Fruit fly (Drosophila melanogaster) whole organism, pupa: ENCODE data around the gene Ho.
A peak's percentile ranks its signal among the peaks of the same experiment; 100 is the strongest.

Experiments
- CG10348 ChIP-seq: fragments of 200-800 bp; sonication (Bioruptor generic); IDR thresholded peaks from 2 replicates; pipeline ENCODE4 v1.3.6; 2022; ENCODE audit warnings: missing biosample characterization, missing genetic modification characterization
- CG12605 ChIP-seq: fragments of 200-800 bp; sonication (Bioruptor generic); IDR thresholded peaks from 2 replicates; pipeline ENCODE4 v1.3.6; 2022; ENCODE audit warnings: missing biosample characterization, missing genetic modification characterization
- CG13204 ChIP-seq: fragments of 200-800 bp; sonication (Bioruptor generic); optimal IDR thresholded peaks from 2 replicates; lab custom pipeline; 2018; ENCODE audit warnings: missing biosample characterization, mild to moderate bottlenecking, missing genetic modification characterization, moderate library complexity
- CG14655 ChIP-seq: fragments of 200-800 bp; sonication (Bioruptor generic); optimal IDR thresholded peaks from 3 replicates; lab custom pipeline; 2017; ENCODE audit warnings: mild to moderate bottlenecking, missing biosample characterization, missing genetic modification reagents, missing genetic modification characterization
- CG15710 ChIP-seq: fragments of 200-800 bp; sonication (Bioruptor generic); optimal IDR thresholded peaks from 2 replicates; lab custom pipeline; 2018; ENCODE audit warnings: missing biosample characterization, mild to moderate bottlenecking, missing genetic modification characterization, moderate library complexity
- CG17806 ChIP-seq: fragments of 200-800 bp; sonication (Bioruptor generic); optimal IDR thresholded peaks from 2 replicates; lab custom pipeline; 2018; ENCODE audit warnings: missing biosample characterization, mild to moderate bottlenecking, missing genetic modification characterization, moderate library complexity
- CG32121 ChIP-seq: fragments of 200-800 bp; sonication (Bioruptor generic); IDR thresholded peaks from 2 replicates; pipeline ENCODE4 v1.3.6; 2022; ENCODE audit warnings: missing biosample characterization, missing genetic modification characterization
- CG34367 ChIP-seq: fragments of 200-800 bp; sonication (Bioruptor generic); optimal IDR thresholded peaks from 2 replicates; lab custom pipeline; 2018; ENCODE audit warnings: missing biosample characterization, mild to moderate bottlenecking, missing genetic modification characterization
- CG4496 ChIP-seq: fragments of 200-800 bp; sonication (Bioruptor generic); IDR thresholded peaks from 3 replicates; pipeline ENCODE4 v1.3.6; 2022; ENCODE audit warnings: missing biosample characterization, missing genetic modification characterization
- CG8159 ChIP-seq: fragments of 200-800 bp; sonication (Bioruptor generic); optimal IDR thresholded peaks from 3 replicates; lab custom pipeline; 2018; ENCODE audit warnings: missing biosample characterization, mild to moderate bottlenecking, missing genetic modification characterization, moderate library complexity
- CG8301 ChIP-seq: fragments of 200-800 bp; sonication (Bioruptor generic); optimal IDR thresholded peaks from 2 replicates; lab custom pipeline; 2018; ENCODE audit warnings: missing biosample characterization, mild to moderate bottlenecking, missing genetic modification characterization
- CG9948 ChIP-seq: fragments of 200-800 bp; sonication (Bioruptor generic); optimal IDR thresholded peaks from 2 replicates; lab custom pipeline; 2018; ENCODE audit warnings: missing biosample characterization, mild to moderate bottlenecking, missing genetic modification characterization, moderate library complexity
- D1 ChIP-seq: fragments of 200-800 bp; sonication (Bioruptor generic); optimal IDR thresholded peaks from 2 replicates; lab custom pipeline; 2018; ENCODE audit warnings: missing biosample characterization, mild to moderate bottlenecking, missing genetic modification characterization, moderate library complexity
- EcR ChIP-seq: fragments of 200-800 bp; sonication (Bioruptor generic); optimal IDR thresholded peaks from 3 replicates; lab custom pipeline; 2019; ENCODE audit warnings: missing biosample characterization, missing genetic modification characterization, mild to moderate bottlenecking, moderate library complexity, missing genetic modification reagents
- Ets98B ChIP-seq: fragments of 200-800 bp; sonication (Bioruptor generic); IDR thresholded peaks from 2 replicates; pipeline ENCODE4 v1.3.6; 2022; ENCODE audit warnings: missing biosample characterization, missing genetic modification characterization
- Pif1A ChIP-seq: fragments of 200-800 bp; sonication (Bioruptor generic); optimal IDR thresholded peaks from 3 replicates; lab custom pipeline; 2016; ENCODE audit warnings: missing biosample characterization, missing genetic modification characterization
- Pif1B ChIP-seq: fragments of 200-800 bp; sonication (Bioruptor generic); optimal IDR thresholded peaks from 3 replicates; lab custom pipeline; 2016; ENCODE audit warnings: missing biosample characterization, missing genetic modification characterization
- Snoo ChIP-seq: fragments of 200-800 bp; sonication (Bioruptor generic); optimal IDR thresholded peaks from 3 replicates; lab custom pipeline; 2017; ENCODE audit warnings: missing biosample characterization, mild to moderate bottlenecking, missing genetic modification characterization, inconsistent platforms
- fd96Ca ChIP-seq: fragments of 200-800 bp; sonication (Bioruptor generic); IDR thresholded peaks from 3 replicates; pipeline ENCODE4 v1.3.6; 2022; ENCODE audit warnings: missing biosample characterization, missing genetic modification characterization
- gl ChIP-seq: fragments of 200-800 bp; sonication (Bioruptor generic); optimal IDR thresholded peaks from 2 replicates; lab custom pipeline; 2018; ENCODE audit warnings: missing biosample characterization, mild to moderate bottlenecking, missing genetic modification characterization
- rn ChIP-seq: fragments of 200-800 bp; sonication (Bioruptor generic); IDR thresholded peaks from 2 replicates; pipeline ENCODE4 v1.3.6; 2022; ENCODE audit warnings: missing biosample characterization, missing genetic modification characterization

Gene Ho

dm6 chr3R:11679513-11679912, at the start of gene Ho, which contains the start of gene Taf12:
TSS of gene Ho (plus strand) at chr3R:11679743.
TSS of gene Taf12 (minus strand) at chr3R:11679690.
- peak; percentile 9 for TF ChIP-seq EcR (GFP tag; lab: Kevin White, UChicago)
- no peak for TF ChIP-seq rn (GFP tag; lab: Robert Waterston, UW)

dm6 chr3R:11637586-11637985, 42.0 kb upstream of the Ho start:
- no peak for TF ChIP-seq CG13204 (GFP tag; lab: Kevin White, UChicago)
- TF ChIP-seq CG14655, result no peak
- no peak for TF ChIP-seq CG9948
- no peak for TF ChIP-seq EcR (GFP tag; lab: Kevin White, UChicago)
- no peak for TF ChIP-seq CG32121 (GFP tag; lab: Robert Waterston, UW)

DNA sequence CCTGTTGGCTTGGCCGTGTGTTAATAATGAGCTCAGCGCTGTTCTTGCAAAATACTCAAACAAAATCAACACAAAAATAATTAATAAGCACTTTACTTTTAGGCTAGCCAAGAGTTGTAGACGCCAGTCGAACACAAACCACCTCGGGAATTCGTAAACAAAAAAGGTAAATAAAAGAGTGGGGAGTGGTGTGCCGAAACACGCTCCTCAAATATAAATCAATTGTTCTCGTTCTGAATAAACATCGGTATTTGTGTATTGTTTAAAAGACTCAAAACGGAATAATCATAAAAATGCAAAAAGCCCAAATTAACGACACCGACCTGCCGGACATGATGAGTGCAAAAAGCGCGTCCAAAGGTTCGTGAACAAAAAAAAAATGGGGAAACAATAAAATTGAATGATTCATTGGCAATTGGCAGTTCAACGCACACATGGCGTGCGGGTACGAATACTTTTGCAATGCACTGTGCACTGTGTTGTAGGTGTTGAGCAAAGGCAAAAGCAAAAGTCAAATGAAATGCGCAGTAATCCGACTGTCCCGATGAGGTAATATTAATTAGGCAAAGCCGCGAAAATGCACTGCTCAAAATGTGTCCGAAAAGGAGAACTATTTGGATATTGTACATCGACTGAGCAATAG, 39.5 kb upstream of the Ho start:
- no peak for TF ChIP-seq CG9948
- TF ChIP-seq CG15710 (tag; lab: Kevin White, UChicago), result no peak
- no peak for TF ChIP-seq Pif1A (GFP tag; lab: Kevin White, UChicago)
- TF ChIP-seq CG12605 (GFP tag; lab: Robert Waterston, UW), result no peak
- no peak for TF ChIP-seq rn (GFP tag; lab: Robert Waterston, UW)
- no peak for TF ChIP-seq EcR (GFP tag; lab: Kevin White, UChicago)
- TF ChIP-seq fd96Ca, result no peak
- no peak for TF ChIP-seq Snoo
- no peak for TF ChIP-seq CG14655
- no peak for TF ChIP-seq CG32121 (GFP tag; lab: Robert Waterston, UW)
- TF ChIP-seq CG8301 (tag; lab: Kevin White, UChicago), result no peak
- TF ChIP-seq CG34367, result no peak
- TF ChIP-seq CG13204 (GFP tag; lab: Kevin White, UChicago), result no peak
- no peak for TF ChIP-seq CG10348
- no peak for TF ChIP-seq Pif1B (GFP tag; lab: Kevin White, UChicago)
- no peak for TF ChIP-seq Ets98B (GFP tag; lab: Robert Waterston, UW)
- no peak for TF ChIP-seq gl (tag; lab: Kevin White, UChicago)
- no peak for TF ChIP-seq CG4496 (GFP tag; lab: Robert Waterston, UW)
- no peak for TF ChIP-seq CG8159 (tag; lab: Kevin White, UChicago)
- TF ChIP-seq CG17806 (tag; lab: Kevin White, UChicago), result no peak
- TF ChIP-seq, all 21 proteins: peak for 0

- TF ChIP-seq rn (GFP tag; lab: Robert Waterston, UW) (0 out of 2 replicates have a peak, but pooled peaks have one; percentile 25), CG15710 (tag; lab: Kevin White, UChicago) (peak; percentile 70), CG12605 (GFP tag; lab: Robert Waterston, UW) (peak; percentile 90), CG9948 (peak; percentile 32), CG34367 (peak; percentile 66), fd96Ca (peak; percentile 78), Ets98B (GFP tag; lab: Robert Waterston, UW) (peak; percentile 80; the same call in 1 of the 2 replicates), CG32121 (GFP tag; lab: Robert Waterston, UW) (peak; percentile 62), D1 (tag; lab: Kevin White, UChicago) (no peak), gl (tag; lab: Kevin White, UChicago) (peak; percentile 96), CG17806 (tag; lab: Kevin White, UChicago) (peak; percentile 78), CG14655 (no peak), Pif1B (GFP tag; lab: Kevin White, UChicago) (peak; percentile 67), CG8159 (tag; lab: Kevin White, UChicago) (peak; percentile 70), EcR (GFP tag; lab: Kevin White, UChicago) (peak; percentile 49), Snoo (peak; percentile 38), Pif1A (GFP tag; lab: Kevin White, UChicago) (peak; percentile 74), CG10348 (no peak), CG8301 (tag; lab: Kevin White, UChicago) (peak; percentile 23), CG13204 (GFP tag; lab: Kevin White, UChicago) (peak; percentile 90), CG4496 (GFP tag; lab: Robert Waterston, UW) (peak; percentile 82)
Observed at dm6 chr3R:11646826-11647225, 32.7 kb upstream of the Ho start.

DNA sequence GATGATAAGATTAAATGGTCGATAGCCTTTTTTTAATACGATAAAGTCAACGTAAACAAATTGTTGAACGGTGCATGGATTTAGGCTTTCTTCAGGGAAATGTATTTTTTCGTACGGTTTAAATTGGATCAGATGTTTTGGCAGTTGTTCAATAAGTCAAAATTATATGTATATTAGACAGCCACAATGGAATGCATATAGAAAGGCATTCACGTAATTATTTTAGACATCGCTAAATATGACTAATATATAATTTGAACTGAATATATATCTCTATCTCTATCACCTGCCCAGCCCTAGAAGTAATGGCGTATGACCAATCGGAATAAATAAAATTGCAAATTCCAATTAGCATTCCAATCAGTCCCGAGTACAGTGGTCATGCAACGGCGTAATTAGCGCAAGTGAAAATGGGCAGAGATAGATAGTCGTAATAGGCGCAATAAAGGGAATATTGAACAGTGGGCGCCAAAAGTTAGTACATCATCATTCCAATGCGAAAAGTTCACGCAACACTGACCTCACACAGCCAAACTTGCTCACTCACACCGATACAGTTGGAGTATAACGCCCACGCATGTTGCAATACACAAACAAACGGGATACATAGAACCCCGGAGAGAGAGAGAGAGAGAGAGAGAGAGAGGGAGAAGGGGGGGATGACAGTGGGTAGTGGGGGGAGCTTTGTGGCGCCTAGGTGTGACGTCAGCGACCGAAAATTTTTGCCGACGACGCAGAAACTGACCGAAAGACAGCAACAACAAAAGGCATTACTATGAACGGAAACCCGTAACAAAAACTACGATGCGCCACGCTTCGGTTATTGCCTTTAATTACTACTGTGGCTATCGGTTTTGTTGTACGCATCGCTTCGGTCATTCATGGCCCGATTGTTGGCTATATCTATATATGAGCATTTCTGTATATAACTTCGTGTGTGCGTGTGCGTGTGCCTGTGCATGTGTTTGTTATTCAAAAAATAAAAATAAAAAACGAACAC, 30.9 kb upstream of the Ho start:
- TF ChIP-seq CG13204 (GFP tag; lab: Kevin White, UChicago) (no peak), fd96Ca (0 out of 3 replicates have a peak, but pooled peaks have one; percentile 9), EcR (GFP tag; lab: Kevin White, UChicago) (peak; percentile 59)

- TF ChIP-seq Pif1B (GFP tag; lab: Kevin White, UChicago) (peak; percentile 67), CG13204 (GFP tag; lab: Kevin White, UChicago) (peak; percentile 35), CG8159 (tag; lab: Kevin White, UChicago) (peak; percentile 76), Ets98B (GFP tag; lab: Robert Waterston, UW) (peak; percentile 90), CG14655 (peak; percentile 77), rn (GFP tag; lab: Robert Waterston, UW) (peak; percentile 80), CG4496 (GFP tag; lab: Robert Waterston, UW) (peak; percentile 94), EcR (GFP tag; lab: Kevin White, UChicago) (no peak), D1 (tag; lab: Kevin White, UChicago) (no peak), CG17806 (tag; lab: Kevin White, UChicago) (peak; percentile 72), Pif1A (GFP tag; lab: Kevin White, UChicago) (peak; percentile 82), CG9948 (peak; percentile 68), CG8301 (tag; lab: Kevin White, UChicago) (peak; percentile 70), CG10348 (peak; percentile 87), CG12605 (GFP tag; lab: Robert Waterston, UW) (peak; percentile 76), Snoo (peak; percentile 79), gl (tag; lab: Kevin White, UChicago) (no peak), CG34367 (peak; percentile 64), fd96Ca (peak; percentile 92), CG15710 (tag; lab: Kevin White, UChicago) (peak; percentile 81), CG32121 (GFP tag; lab: Robert Waterston, UW) (peak; percentile 90)
Observed at dm6 chr3R:11649449-11649848, 30.1 kb upstream of the Ho start.
